Worm (Caenorhabditis elegans) whole organism, L3 larva: ENCODE data around the gene F49E12.8.

Source experiments
- aly-2 ChIP-seq: fragments of 150-350 bp; optimal IDR thresholded peaks from 2 replicates; lab custom pipeline; 2014; ENCODE audit warnings: missing biosample characterization, missing genetic modification characterization
- ceh-16 ChIP-seq: sonication (generic microtip); optimal IDR thresholded peaks from 2 replicates; lab custom pipeline; 2017; ENCODE audit warnings: missing biosample characterization, missing genetic modification characterization
- ceh-82 ChIP-seq: fragments of 150-350 bp; optimal IDR thresholded peaks from 2 replicates; lab custom pipeline; 2014; ENCODE audit warnings: missing biosample characterization, missing genetic modification characterization
- fos-1 ChIP-seq: fragments of 150-350 bp; optimal IDR thresholded peaks from 2 replicates; lab custom pipeline; 2014; ENCODE audit warnings: missing biosample characterization, missing genetic modification characterization
- lin-39 ChIP-seq: fragments of 150-350 bp; optimal IDR thresholded peaks from 2 replicates; lab custom pipeline; 2018; ENCODE audit warnings: missing biosample characterization, missing genetic modification reagents, missing genetic modification characterization
- nfya-1 ChIP-seq: sonication (generic microtip); optimal IDR thresholded peaks from 2 replicates; lab custom pipeline; 2017; ENCODE audit warnings: missing genetic modification characterization, mild to moderate bottlenecking, missing compliant biosample characterization, antibody characterized with exemption, moderate library complexity; ENCODE audit not compliant: insufficient read depth
- nhr-11 ChIP-seq: fragments of 150-350 bp; optimal IDR thresholded peaks from 2 replicates; lab custom pipeline; 2014; ENCODE audit warnings: missing biosample characterization, missing genetic modification characterization
- nhr-237 ChIP-seq: fragments of 150-350 bp; optimal IDR thresholded peaks from 2 replicates; lab custom pipeline; 2014; ENCODE audit warnings: missing biosample characterization, missing genetic modification characterization
- nhr-28 ChIP-seq: fragments of 150-350 bp; optimal IDR thresholded peaks from 2 replicates; lab custom pipeline; 2014; ENCODE audit warnings: missing biosample characterization, missing genetic modification characterization
- skn-1 ChIP-seq: fragments of 150-350 bp; optimal IDR thresholded peaks from 2 replicates; lab custom pipeline; 2014; ENCODE audit warnings: missing biosample characterization, missing genetic modification characterization
- snpc-4 ChIP-seq: fragments of 150-350 bp; optimal IDR thresholded peaks from 2 replicates; lab custom pipeline; 2014; ENCODE audit warnings: missing biosample characterization, missing genetic modification characterization
- unc-62 ChIP-seq: fragments of 150-350 bp; sonication (generic microtip); optimal IDR thresholded peaks from 4 replicates; lab custom pipeline; 2014; ENCODE audit warnings: missing biosample characterization, missing genetic modification reagents, missing genetic modification characterization
- zag-1 ChIP-seq: fragments of 150-350 bp; optimal IDR thresholded peaks from 2 replicates; lab custom pipeline; 2014; ENCODE audit warnings: missing biosample characterization, missing genetic modification characterization
- ztf-4 ChIP-seq: fragments of 150-350 bp; optimal IDR thresholded peaks from 2 replicates; lab custom pipeline; 2014; ENCODE audit warnings: missing biosample characterization, missing genetic modification characterization

ce11 chrII:8412061-8412721, 18.1 kb upstream of the F49E12.8 start, which contains the start of gene efl-3:
- no peak for TF ChIP-seq nhr-11
- TF ChIP-seq ceh-82 (tag; lab: Kevin White, UChicago) = no peak
- no peak for TF ChIP-seq nhr-237 (tag; lab: Kevin White, UChicago)
- TF ChIP-seq lin-39 (tag; lab: Kevin White, UChicago) = no peak
- TF ChIP-seq ztf-4 (tag; lab: Kevin White, UChicago) = no peak
- TF ChIP-seq ceh-16 (tag; lab: Kevin White, UChicago) = no peak
- TF ChIP-seq nhr-28 (tag; lab: Kevin White, UChicago) = no peak
- TF ChIP-seq skn-1 (tag; lab: Kevin White, UChicago) = no peak
- TF ChIP-seq zag-1 (tag; lab: Kevin White, UChicago) = no peak
- no peak for TF ChIP-seq fos-1 (tag; lab: Kevin White, UChicago)
- no peak for TF ChIP-seq nfya-1
- TF ChIP-seq snpc-4 (tag; lab: Kevin White, UChicago) = no peak
- TF ChIP-seq unc-62 (GFP tag; lab: Kevin White, UChicago) = no peak
- TF ChIP-seq aly-2 (tag; lab: Kevin White, UChicago) = no peak
